Fruit fly (Drosophila melanogaster): ENCODE measurements around the gene CG7557.

The CG7557 gene

DNA sequence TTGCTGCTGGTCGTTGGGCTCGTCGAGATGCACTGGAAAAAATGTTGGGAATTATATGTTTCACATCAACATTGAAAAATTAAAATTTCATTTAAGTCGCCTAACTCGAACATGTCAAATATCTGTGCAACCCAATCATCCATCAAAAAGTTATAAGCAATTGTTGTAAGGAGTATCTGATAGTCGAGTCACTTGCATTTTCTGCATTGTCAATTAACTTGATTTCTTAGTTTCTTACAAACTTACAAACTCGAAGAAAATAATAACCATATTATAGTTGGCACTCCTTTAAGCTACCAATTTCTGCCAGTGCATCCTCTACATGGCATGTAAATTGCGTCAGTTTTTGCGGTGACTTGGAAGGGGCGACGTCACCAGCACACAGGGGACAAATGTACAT, 38.2 kb downstream of the CG7557 start (continued):
- TF ChIP-seq Blimp-1 (GFP tag; optimal IDR thresholded peaks at IDR 0.05) (peak; percentile 14), CG10669 (GFP tag; optimal IDR thresholded peaks at IDR 0.05) (peak; percentile 76), fkh (GFP tag; optimal IDR thresholded peaks at IDR 0.05) (no peak), CG1621 (tag; optimal IDR thresholded peaks at IDR 0.05) (peak; percentile 65), Gug (GFP tag; IDR thresholded peaks at IDR 0.05) (peak; percentile 28; the same call in 1 of the 2 replicates), topi (GFP tag; optimal IDR thresholded peaks at IDR 0.05) (peak; percentile 75), Sox14 (GFP tag; optimal IDR thresholded peaks at IDR 0.05) (peak; percentile 73), CG11294 (GFP tag; IDR thresholded peaks at IDR 0.05) (no peak), Met (GFP tag; optimal IDR thresholded peaks at IDR 0.05) (peak; percentile 67), CG6808 (GFP tag; optimal IDR thresholded peaks at IDR 0.05) (peak; percentile 58), Smox (GFP tag; optimal IDR thresholded peaks at IDR 0.05) (peak; percentile 63), ss (GFP tag; optimal IDR thresholded peaks at IDR 0.05) (peak; percentile 49 to 72), CG10631 (GFP tag; optimal IDR thresholded peaks at IDR 0.05) (peak; percentile 74), Eip75B (GFP tag; optimal IDR thresholded peaks at IDR 0.05) (peak; percentile 76), CG7368 (GFP tag; optimal IDR thresholded peaks at IDR 0.05) (peak; percentile 40)

DNA sequence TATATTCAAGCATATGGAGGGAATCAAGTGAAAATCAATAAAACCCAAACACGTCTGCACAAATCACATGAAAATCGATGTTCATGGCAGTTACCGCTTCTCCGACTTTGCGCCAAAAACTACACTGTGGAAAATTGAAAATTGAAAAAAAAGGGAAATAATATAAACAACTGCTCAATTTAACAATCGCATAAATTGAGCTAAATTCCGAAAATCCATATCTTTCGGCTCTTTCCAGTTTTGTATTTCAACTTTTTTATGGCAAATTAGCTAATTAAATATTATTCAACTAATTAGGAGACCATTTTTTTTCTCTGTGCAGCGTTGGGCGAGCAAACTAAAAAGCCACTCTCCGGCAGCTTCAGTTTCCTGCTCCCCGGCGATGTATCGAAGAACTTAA, 39.5 kb downstream of the CG7557 start:
- TF ChIP-seq CG6792 (GFP tag; optimal IDR thresholded peaks at IDR 0.05) (no peak), CG6276 (GFP tag; optimal IDR thresholded peaks at IDR 0.05) (no peak), CG3919 (GFP tag; optimal IDR thresholded peaks at IDR 0.05) (peak; percentile 25), net (GFP tag; optimal IDR thresholded peaks at IDR 0.05) (no peak), CG6808 (GFP tag; optimal IDR thresholded peaks at IDR 0.05) (no peak), CG34406 (GFP tag; optimal IDR thresholded peaks at IDR 0.05) (no peak), fkh (GFP tag; optimal IDR thresholded peaks at IDR 0.05) (no peak), Eip75B (GFP tag; optimal IDR thresholded peaks at IDR 0.05) (no peak), salr (GFP tag; optimal IDR thresholded peaks at IDR 0.05) (no peak), Lpt (GFP tag; optimal IDR thresholded peaks at IDR 0.05) (no peak), achi (GFP tag; optimal IDR thresholded peaks at IDR 0.05) (peak; percentile 6), CG32006 (GFP tag; optimal IDR thresholded peaks at IDR 0.05) (peak; percentile 19), CG15336 (GFP tag; IDR thresholded peaks at IDR 0.05) (no peak), Hr38 (GFP tag; optimal IDR thresholded peaks at IDR 0.05) (no peak), Sox102F (GFP tag; optimal IDR thresholded peaks at IDR 0.05) (no peak), esn (GFP tag; optimal IDR thresholded peaks at IDR 0.05) (no peak), CG10669 (GFP tag; optimal IDR thresholded peaks at IDR 0.05) (no peak), eg (GFP tag; IDR thresholded peaks at IDR 0.05) (0 out of 3 replicates have a peak, but pooled peaks have one; percentile 12), Eip78C (GFP tag) (peak; percentile 81), CG8119 (GFP tag; IDR thresholded peaks at IDR 0.05) (0 out of 3 replicates have a peak, but pooled peaks have one; percentile 20), CG6854 (GFP tag; optimal IDR thresholded peaks at IDR 0.05) (no peak), Ets96B (tag; optimal IDR thresholded peaks at IDR 0.05) (peak; percentile 3), Smox (GFP tag; optimal IDR thresholded peaks at IDR 0.05) (no peak), Hr4 (GFP tag; optimal IDR thresholded peaks at IDR 0.05) (no peak), CG8319 (GFP tag; optimal IDR thresholded peaks at IDR 0.05) (no peak), Met (GFP tag; optimal IDR thresholded peaks at IDR 0.05) (no peak)

DNA sequence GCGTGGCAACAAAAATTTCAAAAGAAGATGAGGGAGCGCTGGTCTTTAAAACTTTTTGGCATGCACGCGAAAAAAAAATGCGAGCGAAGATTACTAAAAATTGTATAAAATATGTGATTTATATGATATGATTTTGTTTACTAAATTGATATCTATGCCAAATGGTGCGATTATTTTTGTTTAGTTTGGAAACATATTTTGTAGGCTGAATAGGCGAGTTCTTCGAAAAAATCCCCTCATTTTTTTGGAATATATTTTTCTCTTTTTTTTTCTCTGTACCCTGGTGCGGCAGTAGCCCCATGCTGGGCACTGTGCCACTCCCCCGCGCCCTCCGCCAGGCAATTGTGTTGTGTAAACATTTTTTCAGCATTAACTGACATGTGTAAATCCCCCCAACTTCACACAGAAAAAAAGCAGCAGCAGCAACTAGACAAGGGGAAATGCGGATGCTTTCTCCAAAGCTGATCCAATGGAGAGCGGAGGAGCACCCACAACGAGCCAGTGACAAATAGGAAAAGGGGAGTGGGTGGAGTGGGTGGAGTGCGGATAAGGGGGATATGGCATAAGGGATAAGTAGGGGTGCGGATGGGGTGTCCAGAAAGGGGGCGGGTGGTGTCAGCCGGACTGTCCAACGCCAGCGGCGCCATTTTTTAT, 41.1 kb downstream of the CG7557 start:
- TF ChIP-seq acj6 (GFP tag; optimal IDR thresholded peaks at IDR 0.05) (peak; percentile 42), CG1621 (tag; optimal IDR thresholded peaks at IDR 0.05) (no peak), Blimp-1 (GFP tag; optimal IDR thresholded peaks at IDR 0.05) (no peak), CG15336 (GFP tag; IDR thresholded peaks at IDR 0.05) (peak; percentile 53), OdsH (GFP tag; optimal IDR thresholded peaks at IDR 0.05) (peak; percentile 41), ss (GFP tag; optimal IDR thresholded peaks at IDR 0.05) (no peak), Hr4 (GFP tag; optimal IDR thresholded peaks at IDR 0.05) (peak; percentile 39), achi (GFP tag; optimal IDR thresholded peaks at IDR 0.05) (peak; percentile 27), lz (GFP tag; optimal IDR thresholded peaks at IDR 0.05) (peak; percentile 3), Hr39 (GFP tag; optimal IDR thresholded peaks at IDR 0.05) (peak; percentile 22), CG6808 (GFP tag; optimal IDR thresholded peaks at IDR 0.05) (no peak), fd85E (GFP tag; optimal IDR thresholded peaks at IDR 0.05) (no peak), CG6792 (GFP tag; optimal IDR thresholded peaks at IDR 0.05) (peak; percentile 10), CG34406 (GFP tag; optimal IDR thresholded peaks at IDR 0.05) (peak; percentile 4), Ets96B (tag; optimal IDR thresholded peaks at IDR 0.05) (peak; percentile 2), esn (GFP tag; optimal IDR thresholded peaks at IDR 0.05) (peak; percentile 46), Sox102F (GFP tag; optimal IDR thresholded peaks at IDR 0.05) (no peak), dsx (GFP tag; optimal IDR thresholded peaks at IDR 0.05; ENCODE audit: poor library complexity, severe bottlenecking) (no peak), Lpt (GFP tag; optimal IDR thresholded peaks at IDR 0.05) (no peak), fd59A (GFP tag; optimal IDR thresholded peaks at IDR 0.05) (no peak), eg (GFP tag; IDR thresholded peaks at IDR 0.05) (no peak), CG32006 (GFP tag; optimal IDR thresholded peaks at IDR 0.05) (peak; percentile 31), Eip78C (GFP tag) (peak; percentile 78), Sox14 (GFP tag; optimal IDR thresholded peaks at IDR 0.05) (no peak), CG3919 (GFP tag; optimal IDR thresholded peaks at IDR 0.05) (no peak), CG11902 (GFP tag; optimal IDR thresholded peaks at IDR 0.05) (no peak), Smox (GFP tag; optimal IDR thresholded peaks at IDR 0.05) (peak; percentile 1), Eip75B (GFP tag; optimal IDR thresholded peaks at IDR 0.05) (peak; percentile 12), Ets21C (GFP tag; optimal IDR thresholded peaks at IDR 0.05) (no peak)

Data from whole organism, prepupa.